Fruit fly (Drosophila melanogaster) whole organism, prepupa: ENCODE measurements around the gene crm.

Experiments
- Blimp-1 ChIP-seq: fragments of 200-800 bp; sonication (Bioruptor generic); optimal IDR thresholded peaks from 3 replicates; lab custom pipeline; 2017; ENCODE audit warnings: missing biosample characterization, missing genetic modification characterization, mild to moderate bottlenecking, moderate library complexity, missing genetic modification reagents
- CG15336 ChIP-seq: fragments of 200-800 bp; sonication (Bioruptor generic); IDR thresholded peaks from 2 replicates; pipeline ENCODE4 v1.3.6; 2022; ENCODE audit warnings: missing biosample characterization, missing genetic modification characterization
- CG16779 ChIP-seq: fragments of 200-800 bp; sonication (Bioruptor generic); optimal IDR thresholded peaks from 3 replicates; lab custom pipeline; 2017; ENCODE audit warnings: missing biosample characterization, mild to moderate bottlenecking, missing genetic modification characterization
- CG31627 ChIP-seq: fragments of 200-800 bp; sonication (Bioruptor generic); optimal IDR thresholded peaks from 3 replicates; lab custom pipeline; 2016; ENCODE audit warnings: missing biosample characterization, missing genetic modification characterization
- CG32006 ChIP-seq: fragments of 200-800 bp; sonication (Bioruptor generic); optimal IDR thresholded peaks from 3 replicates; lab custom pipeline; 2017; ENCODE audit warnings: missing biosample characterization, mild to moderate bottlenecking, missing genetic modification characterization
- CG34406 ChIP-seq: fragments of 200-800 bp; sonication (Bioruptor generic); optimal IDR thresholded peaks from 3 replicates; lab custom pipeline; 2016; ENCODE audit warnings: missing biosample characterization, missing genetic modification characterization
- CG3919 ChIP-seq: fragments of 200-800 bp; sonication (Bioruptor generic); optimal IDR thresholded peaks from 3 replicates; lab custom pipeline; 2016; ENCODE audit warnings: missing biosample characterization, missing genetic modification characterization
- CG6163 ChIP-seq: fragments of 200-800 bp; sonication (Bioruptor generic); IDR thresholded peaks from 3 replicates; pipeline ENCODE4 v1.3.6; 2022; ENCODE audit warnings: missing biosample characterization, missing genetic modification characterization
- CG6276 ChIP-seq: fragments of 200-800 bp; sonication (Bioruptor generic); optimal IDR thresholded peaks from 2 replicates; lab custom pipeline; 2017; ENCODE audit warnings: missing biosample characterization, mild to moderate bottlenecking, missing genetic modification characterization
- CG6792 ChIP-seq: fragments of 200-800 bp; sonication (Bioruptor generic); optimal IDR thresholded peaks from 3 replicates; lab custom pipeline; 2016; ENCODE audit warnings: missing biosample characterization, missing genetic modification characterization
- CG6808 ChIP-seq: fragments of 200-800 bp; sonication (Bioruptor generic); optimal IDR thresholded peaks from 3 replicates; lab custom pipeline; 2017; ENCODE audit warnings: missing biosample characterization, missing genetic modification characterization, mild to moderate bottlenecking, moderate library complexity, missing genetic modification reagents
- CG6854 ChIP-seq: fragments of 200-800 bp; sonication (Bioruptor generic); optimal IDR thresholded peaks from 2 replicates; lab custom pipeline; 2017; ENCODE audit warnings: missing biosample characterization, mild to moderate bottlenecking, missing genetic modification characterization
- CG7368 ChIP-seq: fragments of 200-800 bp; sonication (Bioruptor generic); optimal IDR thresholded peaks from 3 replicates; lab custom pipeline; 2016; ENCODE audit warnings: missing biosample characterization, missing genetic modification characterization
- CG8119 ChIP-seq: fragments of 200-800 bp; sonication (Bioruptor generic); IDR thresholded peaks from 3 replicates; pipeline ENCODE4 v1.3.6; 2022; ENCODE audit warnings: missing biosample characterization, missing genetic modification characterization
- CG8319 ChIP-seq: fragments of 200-800 bp; sonication (Bioruptor generic); optimal IDR thresholded peaks from 3 replicates; lab custom pipeline; 2016; ENCODE audit warnings: missing biosample characterization, missing genetic modification characterization
- Eip75B ChIP-seq: fragments of 200-800 bp; sonication (Bioruptor generic); optimal IDR thresholded peaks from 3 replicates; lab custom pipeline; 2016; ENCODE audit warnings: missing biosample characterization, missing genetic modification characterization
- Eip78C ChIP-seq: fragments of 200-800 bp; sonication (Bioruptor generic); peaks from one replicate; lab custom pipeline; 2016; ENCODE audit warnings: missing biosample characterization, missing genetic modification characterization
- Eip93F ChIP-seq: fragments of 200-800 bp; sonication (Bioruptor generic); optimal IDR thresholded peaks from 2 replicates; lab custom pipeline; 2016; ENCODE audit warnings: missing biosample characterization, mild to moderate bottlenecking, missing genetic modification characterization
- Ets96B ChIP-seq: fragments of 200-800 bp; optimal IDR thresholded peaks from 2 replicates; lab custom pipeline; 2019; ENCODE audit warnings: missing biosample characterization, mild to moderate bottlenecking, missing genetic modification characterization, moderate library complexity
- Gug ChIP-seq: fragments of 200-800 bp; sonication (Bioruptor generic); IDR thresholded peaks from 2 replicates; pipeline ENCODE4 v1.3.6; 2022; ENCODE audit warnings: missing biosample characterization, missing genetic modification characterization
- Hr38 ChIP-seq: sonication (Bioruptor generic); optimal IDR thresholded peaks from 2 replicates; lab custom pipeline; 2016; ENCODE audit warnings: missing biosample characterization, missing genetic modification characterization
- Hr39 ChIP-seq: fragments of 200-800 bp; sonication (Bioruptor generic); optimal IDR thresholded peaks from 2 replicates; lab custom pipeline; 2016; ENCODE audit warnings: missing biosample characterization, missing genetic modification characterization
- Hr4 ChIP-seq: fragments of 200-800 bp; sonication (Bioruptor generic); optimal IDR thresholded peaks from 3 replicates; lab custom pipeline; 2016; ENCODE audit warnings: missing biosample characterization, missing genetic modification characterization
- Lpt ChIP-seq: fragments of 200-800 bp; sonication (Bioruptor generic); optimal IDR thresholded peaks from 3 replicates; lab custom pipeline; 2016; ENCODE audit warnings: missing biosample characterization, missing genetic modification characterization
- OdsH ChIP-seq: fragments of 200-800 bp; sonication (Bioruptor generic); optimal IDR thresholded peaks from 3 replicates; lab custom pipeline; 2016; ENCODE audit warnings: missing biosample characterization, missing genetic modification characterization
- Sox102F ChIP-seq: fragments of 200-800 bp; sonication (Bioruptor generic); optimal IDR thresholded peaks from 2 replicates; lab custom pipeline; 2016; ENCODE audit warnings: missing biosample characterization, mild to moderate bottlenecking, missing genetic modification characterization
- Sox15 ChIP-seq: fragments of 200-800 bp; sonication (Bioruptor generic); optimal IDR thresholded peaks from 3 replicates; lab custom pipeline; 2016; ENCODE audit warnings: missing biosample characterization, missing genetic modification characterization
- achi ChIP-seq: fragments of 200-800 bp; sonication (Bioruptor generic); optimal IDR thresholded peaks from 3 replicates; lab custom pipeline; 2016; ENCODE audit warnings: missing biosample characterization, missing genetic modification characterization
- acj6 ChIP-seq: fragments of 200-800 bp; sonication (Bioruptor generic); optimal IDR thresholded peaks from 3 replicates; lab custom pipeline; 2016; ENCODE audit warnings: missing biosample characterization, missing genetic modification characterization
- dac ChIP-seq: fragments of 200-800 bp; sonication (Bioruptor generic); optimal IDR thresholded peaks from 2 replicates; lab custom pipeline; 2017; ENCODE audit warnings: missing biosample characterization, mild to moderate bottlenecking, missing genetic modification characterization
- esn ChIP-seq: fragments of 200-800 bp; sonication (Bioruptor generic); optimal IDR thresholded peaks from 2 replicates; lab custom pipeline; 2016; ENCODE audit warnings: missing biosample characterization, mild to moderate bottlenecking, missing genetic modification characterization, moderate library complexity
- fkh ChIP-seq: fragments of 200-800 bp; sonication (Bioruptor generic); optimal IDR thresholded peaks from 3 replicates; lab custom pipeline; 2017; ENCODE audit warnings: missing biosample characterization, mild to moderate bottlenecking, missing genetic modification characterization, moderate library complexity
- lz ChIP-seq: fragments of 200-800 bp; sonication (Bioruptor generic); optimal IDR thresholded peaks from 3 replicates; lab custom pipeline; 2016; ENCODE audit warnings: missing biosample characterization, missing genetic modification characterization
- salr ChIP-seq, 2 experiments: fragments of 200-800 bp; sonication (Bioruptor generic); optimal IDR thresholded peaks; 3 replicates each; lab custom pipeline; 2016 to 2018; ENCODE audit warnings: missing biosample characterization in 2 of 2, missing genetic modification characterization in 2 of 2, mild to moderate bottlenecking in 1 of 2
- spab ChIP-seq: fragments of 200-800 bp; sonication (Bioruptor generic); optimal IDR thresholded peaks from 2 replicates; lab custom pipeline; 2017; ENCODE audit warnings: missing biosample characterization, mild to moderate bottlenecking, missing genetic modification characterization, missing genetic modification reagents
- ss ChIP-seq, 2 experiments: fragments of 200-800 bp; sonication (Bioruptor generic); optimal IDR thresholded peaks; 2 replicates in 1 of 2; 3 replicates in 1 of 2; lab custom pipeline; 2017 to 2018; ENCODE audit warnings: mild to moderate bottlenecking in 2 of 2, missing biosample characterization in 2 of 2, missing genetic modification characterization in 2 of 2, moderate library complexity in 1 of 2
- svp ChIP-seq: fragments of 200-800 bp; sonication (Bioruptor generic); peaks from one replicate; lab custom pipeline; 2016; ENCODE audit warnings: missing biosample characterization, missing genetic modification characterization
- topi ChIP-seq: fragments of 200-800 bp; sonication (Bioruptor generic); optimal IDR thresholded peaks from 3 replicates; lab custom pipeline; 2016; ENCODE audit warnings: missing biosample characterization, missing genetic modification characterization

The crm gene

DNA sequence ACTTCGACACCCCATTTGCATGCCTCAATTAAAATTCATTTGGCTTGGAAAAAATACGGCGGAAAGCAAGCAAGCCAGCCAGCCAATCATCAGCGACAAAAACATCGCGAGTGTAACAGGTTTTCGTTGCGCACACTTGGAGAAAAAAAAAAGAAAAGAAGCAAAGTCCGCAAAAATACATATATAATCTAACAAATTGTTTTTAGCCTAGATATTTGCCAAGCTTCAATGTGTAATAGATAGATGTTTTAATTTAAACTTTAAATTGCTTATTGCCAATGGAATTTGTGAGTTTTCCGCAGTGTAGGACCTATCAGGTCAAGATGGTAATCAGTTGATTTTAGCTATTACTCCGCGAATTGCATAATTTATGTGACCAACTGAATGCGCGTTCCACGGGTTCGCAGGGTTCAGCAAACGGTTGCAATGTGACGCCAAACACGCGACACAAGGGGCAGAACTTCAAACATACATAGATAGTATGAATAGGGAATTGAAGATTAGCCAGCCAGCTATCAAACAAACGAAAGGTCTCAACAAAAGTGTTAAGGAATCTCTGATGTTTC is 48.1 kb upstream of the crm start (continued):
- TF ChIP-seq CG6854 (GFP tag; lab: Kevin White, UChicago) (peak; percentile 71), salr (GFP tag; optimal IDR thresholded peaks at IDR 0.05; lab: Kevin White, UChicago) (peak; percentile 76 to 78), CG6792 (GFP tag; lab: Kevin White, UChicago) (peak; percentile 90), Gug (GFP tag; lab: Robert Waterston, UW) (peak; percentile 95), CG8119 (peak; percentile 92), CG6276 (GFP tag; lab: Kevin White, UChicago) (peak; percentile 88), CG7368 (peak; percentile 93), OdsH (GFP tag; lab: Kevin White, UChicago) (peak; percentile 94), CG15336 (GFP tag; lab: Robert Waterston, UW) (peak; percentile 93), Eip93F (GFP tag; lab: Kevin White, UChicago) (peak; percentile 74), topi (GFP tag; lab: Kevin White, UChicago) (peak; percentile 97), ss (GFP tag; optimal IDR thresholded peaks at IDR 0.05; lab: Kevin White, UChicago) (peak; percentile 44 to 83), fkh (GFP tag; lab: Kevin White, UChicago) (no peak), Sox15 (GFP tag; lab: Kevin White, UChicago) (peak; percentile 90), Blimp-1 (GFP tag; lab: Kevin White, UChicago) (peak; percentile 51), CG16779 (peak; percentile 75), CG3919 (GFP tag; lab: Kevin White, UChicago) (peak; percentile 96), acj6 (GFP tag; lab: Kevin White, UChicago) (peak; percentile 93), Hr38 (peak; percentile 29), Ets96B (tag; lab: Kevin White, UChicago) (peak; percentile 75), CG34406 (peak; percentile 92), achi (peak; percentile 91), esn (GFP tag; lab: Kevin White, UChicago) (peak; percentile 91), Hr4 (GFP tag; lab: Kevin White, UChicago) (peak; percentile 92), CG31627 (GFP tag; lab: Kevin White, UChicago) (peak; percentile 94)

DNA sequence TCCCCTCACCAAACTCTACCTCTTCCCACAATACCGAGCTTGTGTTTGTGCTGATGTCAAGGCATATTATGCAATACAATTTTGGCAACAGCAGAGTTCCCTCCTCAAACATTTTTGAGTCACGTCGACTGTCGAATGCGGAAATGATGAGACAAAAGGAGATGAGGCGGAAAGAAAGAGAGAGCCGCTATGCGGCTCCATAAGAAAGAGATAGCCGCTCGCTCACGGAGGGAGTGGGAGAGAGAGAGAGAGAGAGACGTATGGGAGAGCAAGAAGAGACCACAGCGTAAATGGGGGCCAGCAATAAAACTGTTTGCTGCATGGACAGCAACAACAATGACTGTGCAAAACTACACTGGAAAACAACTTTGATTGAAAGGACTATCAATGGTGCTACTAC is 26.9 kb upstream of the crm start:
- TF ChIP-seq Eip93F (GFP tag; lab: Kevin White, UChicago) (no peak), Eip78C (GFP tag; lab: Kevin White, UChicago) (peak; percentile 53)

dm6 chrX:2761198-2761597 is 22.6 kb upstream of the crm start:
- TF ChIP-seq Eip78C (GFP tag; lab: Kevin White, UChicago) (peak; percentile 63), CG31627 (GFP tag; lab: Kevin White, UChicago) (no peak), CG3919 (GFP tag; lab: Kevin White, UChicago) (peak; percentile 10), Hr4 (GFP tag; lab: Kevin White, UChicago) (peak; percentile 1), Hr39 (GFP tag; lab: Kevin White, UChicago) (no peak), spab (GFP tag; lab: Kevin White, UChicago) (no peak), CG6163 (GFP tag; lab: Robert Waterston, UW) (0 out of 3 replicates have a peak, but pooled peaks have one; percentile 46), dac (GFP tag; lab: Kevin White, UChicago) (no peak), Sox102F (GFP tag; lab: Kevin White, UChicago) (no peak), CG32006 (GFP tag; lab: Kevin White, UChicago) (peak; percentile 14)

DNA sequence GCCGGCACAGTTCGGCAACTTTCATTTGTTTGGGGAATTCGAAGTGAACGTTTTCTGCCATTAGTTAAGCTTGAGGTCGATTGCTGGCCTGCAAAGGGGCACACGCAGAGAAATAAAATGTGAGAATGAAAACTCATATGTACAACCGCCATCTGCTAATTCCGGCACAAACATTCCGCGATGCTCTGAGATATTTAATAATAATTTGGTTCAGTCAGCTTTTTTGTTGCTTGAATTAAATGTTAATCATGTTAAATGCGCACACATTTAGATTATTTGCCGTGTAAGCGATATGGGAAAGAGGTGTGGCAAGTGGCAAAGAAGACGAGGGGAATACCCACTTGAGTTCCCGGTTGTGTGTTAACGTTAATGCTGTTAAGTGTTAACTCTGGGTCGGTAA is 18.8 kb upstream of the crm start:
- TF ChIP-seq lz (GFP tag; lab: Kevin White, UChicago), result no peak
- TF ChIP-seq CG8319 (GFP tag; lab: Kevin White, UChicago), result no peak
- no peak for TF ChIP-seq CG6163 (GFP tag; lab: Robert Waterston, UW)
- TF ChIP-seq CG15336 (GFP tag; lab: Robert Waterston, UW), result no peak
- TF ChIP-seq Eip93F (GFP tag; lab: Kevin White, UChicago), result no peak
- no peak for TF ChIP-seq Eip75B (GFP tag; lab: Kevin White, UChicago)
- no peak for TF ChIP-seq svp (GFP tag; lab: Kevin White, UChicago)
- TF ChIP-seq Ets96B (tag; lab: Kevin White, UChicago), result no peak
- no peak for TF ChIP-seq CG8119
- TF ChIP-seq Lpt (GFP tag; lab: Kevin White, UChicago), result no peak
- TF ChIP-seq CG6808 (GFP tag; lab: Kevin White, UChicago), result no peak
- TF ChIP-seq, all 60 proteins: peak for 0
